ENCODE assay signal across 1 fruit fly cellular context in the genomic region with DNA sequence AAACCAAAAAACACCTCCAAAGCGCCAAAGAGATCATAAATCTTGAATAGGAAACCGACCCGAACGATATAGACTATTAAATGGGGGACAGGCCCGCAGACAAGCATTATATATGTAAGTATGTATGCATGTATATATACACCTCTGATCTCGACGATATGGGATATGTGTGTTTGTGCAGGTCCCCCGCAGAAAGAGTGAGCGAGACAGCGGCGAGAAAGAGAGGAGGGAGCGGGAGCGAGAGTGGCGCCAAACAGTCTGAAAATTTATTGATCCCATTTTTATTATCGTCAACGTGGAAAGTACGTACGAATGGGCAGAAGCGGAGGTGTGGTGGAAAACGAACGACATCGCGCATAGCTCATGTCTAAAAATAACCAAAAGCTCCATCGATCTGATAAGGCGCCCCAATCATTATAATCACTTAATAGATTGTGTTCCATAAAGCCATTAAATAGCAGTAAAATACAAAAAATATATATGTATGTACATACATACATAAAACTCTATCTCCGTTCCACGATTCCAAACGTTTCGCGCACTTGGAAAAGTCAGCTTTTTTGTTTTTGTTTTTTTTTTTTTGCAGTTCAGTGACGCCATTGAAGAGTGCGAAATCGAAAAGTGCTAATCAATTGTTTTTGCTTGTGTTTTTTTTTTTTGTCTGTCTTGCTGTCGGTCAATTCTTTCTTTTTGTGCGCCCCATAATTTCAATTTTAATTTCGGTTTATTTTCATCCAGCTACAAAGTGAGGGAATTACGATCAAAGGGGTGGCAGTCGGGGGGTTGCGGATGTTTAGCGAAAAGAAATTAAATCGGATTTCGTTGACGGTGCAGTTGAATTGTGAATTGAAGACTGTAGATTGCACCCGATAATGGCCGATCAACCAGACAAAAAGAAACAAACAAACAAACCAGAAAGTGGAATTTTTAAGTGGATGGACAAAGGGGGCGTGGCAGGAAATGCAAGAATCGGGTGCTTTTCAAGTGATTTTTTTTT.
TF ChIP-seq lines count a peak whose summit lies in the region.

No protein-coding gene starts in this region.

TF ChIP-seq in whole organism, embryonic, 481 proteins besides CTCF, POLR2A, EP300 and RAD21 (continued from another document and continues in another):
- TF ChIP-seq Lpt (GFP tag; optimal IDR thresholded peaks at IDR 0.05; lab: Kevin White, UChicago) (no peak), CG17802 (tag; optimal IDR thresholded peaks at IDR 0.05; lab: Kevin White, UChicago) (no peak), CG17359 (tag; optimal IDR thresholded peaks at IDR 0.05; lab: Kevin White, UChicago) (no peak), Hmr (GFP tag; optimal IDR thresholded peaks at IDR 0.05; lab: Kevin White, UChicago) (no peak), Rx (GFP tag; IDR thresholded peaks at IDR 0.05; lab: Robert Waterston, UW) (no peak), sd (tag; optimal IDR thresholded peaks at IDR 0.05; lab: Kevin White, UChicago) (peak; percentile 77), vvl (GFP tag; IDR thresholded peaks at IDR 0.05; lab: Robert Waterston, UW) (peak; percentile 28; the same call in 1 of the 2 replicates), mam (GFP tag; optimal IDR thresholded peaks at IDR 0.05; lab: Kevin White, UChicago) (no peak), en (GFP tag; optimal IDR thresholded peaks at IDR 0.05; lab: Kevin White, UChicago) (no peak), CG1832 (GFP tag; optimal IDR thresholded peaks at IDR 0.05; lab: Kevin White, UChicago) (peak; percentile 63), kni (GFP tag; optimal IDR thresholded peaks at IDR 0.05; lab: Kevin White, UChicago) (peak; percentile 40), Deaf1 (tag; optimal IDR thresholded peaks at IDR 0.05; lab: Kevin White, UChicago) (peak; percentile 33), Atf3 (GFP tag; optimal IDR thresholded peaks at IDR 0.05; lab: Kevin White, UChicago) (no peak), CG3847 (GFP tag; IDR thresholded peaks at IDR 0.05; lab: Robert Waterston, UW) (no peak), trem (tag; optimal IDR thresholded peaks at IDR 0.05; lab: Kevin White, UChicago) (no peak), CG13624 (GFP tag; optimal IDR thresholded peaks at IDR 0.05; lab: Kevin White, UChicago) (no peak), yki (optimal IDR thresholded peaks at IDR 0.05; lab: Kevin White, UChicago) (no peak), CG3281 (GFP tag; optimal IDR thresholded peaks at IDR 0.05; lab: Kevin White, UChicago) (no peak), Hsf (GFP tag; optimal IDR thresholded peaks at IDR 0.05; lab: Kevin White, UChicago) (no peak), ab (GFP tag; optimal IDR thresholded peaks at IDR 0.05; lab: Kevin White, UChicago) (no peak), CG9797 (GFP tag; optimal IDR thresholded peaks at IDR 0.05; lab: Kevin White, UChicago) (no peak), Chrac-16 (GFP tag; optimal IDR thresholded peaks at IDR 0.05; lab: Kevin White, UChicago) (no peak), Dref (GFP tag; IDR thresholded peaks at IDR 0.05; lab: Robert Waterston, UW) (no peak), pros (GFP tag; optimal IDR thresholded peaks at IDR 0.05; lab: Kevin White, UChicago) (no peak), gt (GFP tag; IDR thresholded peaks at IDR 0.05; lab: Robert Waterston, UW) (no peak), Vsx1 (GFP tag; optimal IDR thresholded peaks at IDR 0.05; lab: Kevin White, UChicago) (no peak), CG3163 (GFP tag; optimal IDR thresholded peaks at IDR 0.05; lab: Kevin White, UChicago) (no peak), shn (GFP tag; optimal IDR thresholded peaks at IDR 0.05; lab: Kevin White, UChicago) (peak; percentile 43), pan (optimal IDR thresholded peaks at IDR 0.05; lab: Kevin White, UChicago) (no peak), pan (GFP tag; optimal IDR thresholded peaks at IDR 0.05 in 1 of 2, IDR thresholded peaks at IDR 0.05 in 1 of 2) (no peak), Dip2 (GFP tag; IDR thresholded peaks at IDR 0.05; lab: Robert Waterston, UW) (no peak), MTF-1 (GFP tag; optimal IDR thresholded peaks at IDR 0.05; lab: Kevin White, UChicago; ENCODE audit: borderline replicate concordance) (no peak), Poxn (GFP tag; IDR thresholded peaks at IDR 0.05; lab: Robert Waterston, UW) (no peak), CG2129 (GFP tag; IDR thresholded peaks at IDR 0.05; lab: Robert Waterston, UW; ENCODE audit: partially characterized antibody) (no peak), CG11456 (GFP tag; IDR thresholded peaks at IDR 0.05; lab: Robert Waterston, UW) (no peak), stc (GFP tag; IDR thresholded peaks at IDR 0.05; lab: Robert Waterston, UW) (no peak), sr (GFP tag; IDR thresholded peaks at IDR 0.05; lab: Robert Waterston, UW) (0 out of 3 replicates have a peak, but pooled peaks have one; percentile 49), wek (GFP tag; optimal IDR thresholded peaks at IDR 0.05; lab: Kevin White, UChicago) (peak; percentile 9), CG7271 (tag; optimal IDR thresholded peaks at IDR 0.05; lab: Kevin White, UChicago) (no peak), tin (GFP tag; optimal IDR thresholded peaks at IDR 0.05; lab: Kevin White, UChicago) (no peak), CG18262 (tag; optimal IDR thresholded peaks at IDR 0.05; lab: Kevin White, UChicago) (no peak), CG2889 (GFP tag; IDR thresholded peaks at IDR 0.05; lab: Robert Waterston, UW) (no peak), Eip74EF (GFP tag; optimal IDR thresholded peaks at IDR 0.05; lab: Kevin White, UChicago) (peak in 1 of 2 experiments; percentile 34), Elba2 (GFP tag; optimal IDR thresholded peaks at IDR 0.05; lab: Kevin White, UChicago) (no peak), Ptx1 (GFP tag; IDR thresholded peaks at IDR 0.05; lab: Robert Waterston, UW) (no peak), exex (tag; optimal IDR thresholded peaks at IDR 0.05; lab: Kevin White, UChicago) (peak; percentile 92), Nf-YB (GFP tag; optimal IDR thresholded peaks at IDR 0.05; lab: Kevin White, UChicago) (peak; percentile 25), TFAM (GFP tag; optimal IDR thresholded peaks at IDR 0.05; lab: Kevin White, UChicago) (no peak), CG4282 (GFP tag; optimal IDR thresholded peaks at IDR 0.05; lab: Kevin White, UChicago) (no peak), CG32772 (GFP tag; IDR thresholded peaks at IDR 0.05; lab: Robert Waterston, UW) (no peak), emc (GFP tag; optimal IDR thresholded peaks at IDR 0.05; lab: Kevin White, UChicago) (no peak), tna (GFP tag; IDR thresholded peaks at IDR 0.05; lab: Robert Waterston, UW; ENCODE audit: partially characterized antibody) (no peak), Abd-B (GFP tag; optimal IDR thresholded peaks at IDR 0.05; lab: Kevin White, UChicago) (peak; percentile 20), CG15696 (tag; optimal IDR thresholded peaks at IDR 0.05; lab: Kevin White, UChicago) (no peak), Dek (tag; optimal IDR thresholded peaks at IDR 0.05; lab: Kevin White, UChicago) (no peak), BtbVII (GFP tag; optimal IDR thresholded peaks at IDR 0.05; lab: Kevin White, UChicago) (peak; percentile 11), CG14710 (tag; optimal IDR thresholded peaks at IDR 0.05; lab: Kevin White, UChicago) (no peak), knrl (GFP tag; IDR thresholded peaks at IDR 0.05; lab: Robert Waterston, UW; ENCODE audit: partially characterized antibody) (no peak), Gsc (GFP tag; IDR thresholded peaks at IDR 0.05; lab: Robert Waterston, UW) (no peak), CG31441 (GFP tag; IDR thresholded peaks at IDR 0.05; lab: Robert Waterston, UW) (no peak), CG12769 (tag; optimal IDR thresholded peaks at IDR 0.05; lab: Kevin White, UChicago) (peak; percentile 79), Dll (GFP tag; IDR thresholded peaks at IDR 0.05; lab: Robert Waterston, UW; ENCODE audit: partially characterized antibody) (no peak), run (tag; optimal IDR thresholded peaks at IDR 0.05; lab: Kevin White, UChicago) (peak; percentile 2), ken (GFP tag; IDR thresholded peaks at IDR 0.05; lab: Robert Waterston, UW) (no peak), CG7987 (GFP tag; optimal IDR thresholded peaks at IDR 0.05; lab: Kevin White, UChicago) (no peak), Hr39 (optimal IDR thresholded peaks at IDR 0.05; lab: Kevin White, UChicago) (no peak), CG11247 (GFP tag; IDR thresholded peaks at IDR 0.05; lab: Robert Waterston, UW) (no peak), grn (GFP tag; optimal IDR thresholded peaks at IDR 0.05; lab: Kevin White, UChicago) (peak; percentile 86), CG6175 (GFP tag; IDR thresholded peaks at IDR 0.05; lab: Robert Waterston, UW) (no peak), CG15073 (GFP tag; optimal IDR thresholded peaks at IDR 0.05; lab: Kevin White, UChicago) (no peak), dati (GFP tag; IDR thresholded peaks at IDR 0.05; lab: Robert Waterston, UW) (no peak), CG4820 (GFP tag; optimal IDR thresholded peaks at IDR 0.05; lab: Kevin White, UChicago) (no peak), unpg (GFP tag; optimal IDR thresholded peaks at IDR 0.05; lab: Kevin White, UChicago) (no peak), sqz (GFP tag; optimal IDR thresholded peaks at IDR 0.05; lab: Kevin White, UChicago) (peak; percentile 43), CG4707 (GFP tag; optimal IDR thresholded peaks at IDR 0.05; lab: Kevin White, UChicago) (no peak), Sox102F (GFP tag; optimal IDR thresholded peaks at IDR 0.05; lab: Kevin White, UChicago) (no peak), HmgD (GFP tag; optimal IDR thresholded peaks at IDR 0.05; lab: Kevin White, UChicago) (no peak), aop (GFP tag; IDR thresholded peaks at IDR 0.05; lab: Robert Waterston, UW) (no peak), Bdp1 (GFP tag; optimal IDR thresholded peaks at IDR 0.05; lab: Kevin White, UChicago) (no peak), kay (GFP tag; optimal IDR thresholded peaks at IDR 0.05; lab: Kevin White, UChicago) (no peak), Med (GFP tag; lab: Kevin White, UChicago) (peak; percentile 95), zen (tag; optimal IDR thresholded peaks at IDR 0.05; lab: Kevin White, UChicago) (no peak), chinmo (GFP tag; IDR thresholded peaks at IDR 0.05; lab: Robert Waterston, UW; ENCODE audit: partially characterized antibody) (0 out of 4 replicates have a peak, but pooled peaks have one; percentile 67), CG3726 (GFP tag; IDR thresholded peaks at IDR 0.05; lab: Robert Waterston, UW) (no peak), cg (GFP tag; optimal IDR thresholded peaks at IDR 0.05; lab: Kevin White, UChicago) (peak; percentile 81), oc (tag; optimal IDR thresholded peaks at IDR 0.05; lab: Kevin White, UChicago) (peak; percentile 48), CG4424 (GFP tag; optimal IDR thresholded peaks at IDR 0.05; lab: Kevin White, UChicago) (no peak), Opbp (GFP tag; IDR thresholded peaks at IDR 0.05; lab: Robert Waterston, UW; ENCODE audit: partially characterized antibody) (no peak), odd (GFP tag; optimal IDR thresholded peaks at IDR 0.05; lab: Kevin White, UChicago) (peak; percentile 19), CG12155 (GFP tag; optimal IDR thresholded peaks at IDR 0.05; lab: Kevin White, UChicago) (no peak), eve (GFP tag; optimal IDR thresholded peaks at IDR 0.05; lab: Kevin White, UChicago) (peak in 1 of 2 experiments; percentile 29), CG11723 (GFP tag; optimal IDR thresholded peaks at IDR 0.05; lab: Kevin White, UChicago) (no peak), Atf-2 (GFP tag; optimal IDR thresholded peaks at IDR 0.05; lab: Kevin White, UChicago) (no peak), cwo (GFP tag; optimal IDR thresholded peaks at IDR 0.05; lab: Kevin White, UChicago) (peak; percentile 7), lbe (GFP tag; optimal IDR thresholded peaks at IDR 0.05; lab: Kevin White, UChicago) (peak; percentile 3), CG10543 (GFP tag; optimal IDR thresholded peaks at IDR 0.05; lab: Kevin White, UChicago) (no peak), CG8290 (GFP tag; optimal IDR thresholded peaks at IDR 0.05; lab: Kevin White, UChicago) (peak; percentile 12), CG8290 (tag; optimal IDR thresholded peaks at IDR 0.05; lab: Kevin White, UChicago) (no peak), bsh (GFP tag; optimal IDR thresholded peaks at IDR 0.05; lab: Kevin White, UChicago) (no peak), Oaz (GFP tag; IDR thresholded peaks at IDR 0.05; lab: Robert Waterston, UW) (no peak), CG30431 (GFP tag; optimal IDR thresholded peaks at IDR 0.05; lab: Kevin White, UChicago) (no peak), ranshi (GFP tag; IDR thresholded peaks at IDR 0.05; lab: Robert Waterston, UW) (no peak), hth (optimal IDR thresholded peaks at IDR 0.05; lab: Kevin White, UChicago) (no peak), zen2 (GFP tag; IDR thresholded peaks at IDR 0.05; lab: Robert Waterston, UW; ENCODE audit: partially characterized antibody) (no peak), CG6854 (GFP tag; optimal IDR thresholded peaks at IDR 0.05; lab: Kevin White, UChicago) (no peak), pfk (GFP tag; optimal IDR thresholded peaks at IDR 0.05; lab: Kevin White, UChicago) (peak; percentile 61), lab (GFP tag; optimal IDR thresholded peaks at IDR 0.05; lab: Kevin White, UChicago) (peak; percentile 38), Trl (optimal IDR thresholded peaks at IDR 0.05; lab: Kevin White, UChicago) (peak in 1 of 2 experiments; percentile 4), Trl (GFP tag; optimal IDR thresholded peaks at IDR 0.05; lab: Kevin White, UChicago) (no peak), ssp (GFP tag; IDR thresholded peaks at IDR 0.05; lab: Robert Waterston, UW) (no peak), br (optimal IDR thresholded peaks at IDR 0.05; lab: Kevin White, UChicago) (no peak), Sin3A (optimal IDR thresholded peaks at IDR 0.05; lab: Kevin White, UChicago) (no peak), CG11696 (GFP tag; IDR thresholded peaks at IDR 0.05; lab: Robert Waterston, UW) (no peak), dpn (GFP tag; optimal IDR thresholded peaks at IDR 0.05; lab: Kevin White, UChicago) (no peak), amos (GFP tag; IDR thresholded peaks at IDR 0.05; lab: Robert Waterston, UW; ENCODE audit: partially characterized antibody) (no peak), nerfin-2 (GFP tag; IDR thresholded peaks at IDR 0.05; lab: Robert Waterston, UW; ENCODE audit: partially characterized antibody) (no peak), H15 (GFP tag; IDR thresholded peaks at IDR 0.05; lab: Robert Waterston, UW) (no peak), eyg (GFP tag; optimal IDR thresholded peaks at IDR 0.05; lab: Kevin White, UChicago) (no peak), Dp (GFP tag; optimal IDR thresholded peaks at IDR 0.05; lab: Kevin White, UChicago) (no peak), Mes4 (GFP tag; optimal IDR thresholded peaks at IDR 0.05; lab: Kevin White, UChicago) (no peak), CG4730 (GFP tag; IDR thresholded peaks at IDR 0.05; lab: Robert Waterston, UW) (no peak), CG13287 (GFP tag; IDR thresholded peaks at IDR 0.05; lab: Robert Waterston, UW; ENCODE audit: partially characterized antibody) (no peak), crol (GFP tag; IDR thresholded peaks at IDR 0.05; lab: Robert Waterston, UW) (peak; percentile 84), CG7372 (GFP tag; IDR thresholded peaks at IDR 0.05; lab: Robert Waterston, UW) (no peak)
